Worm (Caenorhabditis elegans) whole organism, early embryonic: Measurements from ENCODE around the gene Y59A8B.26.
A peak's percentile ranks its signal among the peaks of the same experiment; 100 is the strongest.

Experiments
- B0310.2 ChIP-seq: sonication (generic microtip); optimal IDR thresholded peaks from 2 replicates; lab custom pipeline; 2016; ENCODE audit warnings: mild to moderate bottlenecking, missing genetic modification characterization, missing compliant biosample characterization
- F13C5.2 ChIP-seq: sonication (generic microtip); optimal IDR thresholded peaks from 2 replicates; lab custom pipeline; 2017; ENCODE audit warnings: mild to moderate bottlenecking, missing genetic modification characterization, inconsistent platforms, missing compliant biosample characterization
- aly-1 ChIP-seq: sonication (generic microtip); optimal IDR thresholded peaks from 2 replicates; lab custom pipeline; 2016; ENCODE audit warnings: missing genetic modification characterization, missing compliant biosample characterization
- ama-1 ChIP-seq: fragments of 150-350 bp; optimal IDR thresholded peaks from 2 replicates; lab custom pipeline; 2014
- ceh-36 ChIP-seq: sonication (generic microtip); optimal IDR thresholded peaks from 2 replicates; lab custom pipeline; 2016; ENCODE audit warnings: missing genetic modification characterization, inconsistent platforms, missing compliant biosample characterization
- ets-7 ChIP-seq: sonication (generic microtip); optimal IDR thresholded peaks from 2 replicates; lab custom pipeline; 2016; ENCODE audit warnings: missing genotype, missing genetic modification characterization, missing compliant biosample characterization
- hmbx-1 ChIP-seq: sonication (generic microtip); optimal IDR thresholded peaks from 2 replicates; lab custom pipeline; 2016; ENCODE audit warnings: mild to moderate bottlenecking, missing genetic modification characterization, missing compliant biosample characterization
- hmg-4 ChIP-seq: fragments of 200-800 bp; sonication (Bioruptor generic); optimal IDR thresholded peaks from 2 replicates; lab custom pipeline; 2018; ENCODE audit warnings: mild to moderate bottlenecking, missing genetic modification characterization, missing compliant biosample characterization
- hnd-1 ChIP-seq: sonication (generic microtip); optimal IDR thresholded peaks from 2 replicates; lab custom pipeline; 2016; ENCODE audit warnings: missing genetic modification characterization, missing compliant biosample characterization
- pes-1 ChIP-seq: fragments of 200-800 bp; sonication (Bioruptor generic); IDR thresholded peaks from 2 replicates; pipeline ENCODE4 v1.3.6; 2022; ENCODE audit warnings: missing genetic modification reagents, missing genetic modification characterization, missing compliant biosample characterization
- scrt-1 ChIP-seq: fragments of 200-800 bp; sonication (Bioruptor generic); IDR thresholded peaks from 2 replicates; pipeline ENCODE4 v1.3.6; 2022; ENCODE audit warnings: missing genetic modification characterization, missing compliant biosample characterization
- sea-1 ChIP-seq: fragments of 200-800 bp; sonication (Bioruptor generic); conservative IDR thresholded peaks from 2 replicates; pipeline ENCODE4 v1.3.6; 2022; ENCODE audit warnings: missing genetic modification characterization, missing compliant biosample characterization
- tbx-11 ChIP-seq: fragments of 200-800 bp; sonication (Bioruptor generic); IDR thresholded peaks from 2 replicates; pipeline ENCODE4 v1.3.6; 2022; ENCODE audit warnings: missing genetic modification characterization, missing compliant biosample characterization
- tbx-37 ChIP-seq: fragments of 200-800 bp; sonication (Bioruptor generic); conservative IDR thresholded peaks from 2 replicates; pipeline ENCODE4 v1.3.6; 2022; ENCODE audit warnings: missing genetic modification reagents, missing genetic modification characterization, missing compliant biosample characterization
- tra-4 ChIP-seq: sonication (generic microtip); optimal IDR thresholded peaks from 2 replicates; lab custom pipeline; 2017; ENCODE audit warnings: missing genetic modification characterization, missing compliant biosample characterization

The Y59A8B.26 gene

ce11 chrV:17966747-17967146 lies 43.9 kb downstream of the Y59A8B.26 start, which contains the start of gene gck-3:
Gene gck-3 (minus strand): TSS chrV:17966847.
- TF ChIP-seq tbx-11 (GFP tag; lab: Robert Waterston, UW) (no peak), F13C5.2 (tag; lab: Kevin White, UChicago) (no peak), scrt-1 (GFP tag; lab: Robert Waterston, UW) (no peak), hmg-4 (GFP tag; lab: Kevin White, UChicago) (no peak), pes-1 (GFP tag; lab: Robert Waterston, UW) (no peak), hmbx-1 (tag; lab: Kevin White, UChicago) (no peak), ceh-36 (tag; lab: Kevin White, UChicago) (no peak), aly-1 (tag; lab: Kevin White, UChicago) (no peak), ama-1 (lab: Kevin White, UChicago) (no peak), ets-7 (tag; lab: Kevin White, UChicago) (no peak), tra-4 (no peak), sea-1 (no peak), tbx-37 (GFP tag; lab: Robert Waterston, UW) (no peak), B0310.2 (tag; lab: Kevin White, UChicago) (no peak), hnd-1 (tag; lab: Kevin White, UChicago) (no peak)

- TF ChIP-seq scrt-1 (GFP tag; lab: Robert Waterston, UW) (peak; percentile 42; the same call in 1 of the 2 replicates), F13C5.2 (tag; lab: Kevin White, UChicago) (no peak), sea-1 (no peak), B0310.2 (tag; lab: Kevin White, UChicago) (no peak)
These were observed 48.1 kb downstream of the Y59A8B.26 start for ce11 chrV:17962500-17962899.
